Worm (Caenorhabditis elegans) whole organism, L4 larva: ENCODE data around the gene sre-2.

Experiments
- T26A8.4 ChIP-seq: fragments of 200-800 bp; sonication (Bioruptor generic); IDR thresholded peaks from 2 replicates; pipeline ENCODE4 v1.3.6; 2022; ENCODE audit warnings: missing genetic modification characterization, missing compliant biosample characterization
- ceh-28 ChIP-seq: fragments of 150-350 bp; optimal IDR thresholded peaks from 2 replicates; lab custom pipeline; 2014; ENCODE audit warnings: missing biosample characterization, missing genetic modification reagents, missing genetic modification characterization
- ceh-82 ChIP-seq: sonication (generic microtip); optimal IDR thresholded peaks from 2 replicates; lab custom pipeline; 2017; ENCODE audit warnings: missing biosample characterization, missing genetic modification characterization
- lin-13 ChIP-seq: fragments of 150-350 bp; optimal IDR thresholded peaks from 2 replicates; lab custom pipeline; 2014; ENCODE audit warnings: missing biosample characterization, missing genetic modification reagents, missing genetic modification characterization
- madf-9 ChIP-seq: fragments of 200-800 bp; sonication (Bioruptor generic); conservative IDR thresholded peaks from 2 replicates; pipeline ENCODE4 v1.3.6; 2022; ENCODE audit warnings: missing genetic modification reagents, missing genetic modification characterization, missing compliant biosample characterization
- snpc-4 ChIP-seq: fragments of 150-350 bp; optimal IDR thresholded peaks from 2 replicates; lab custom pipeline; 2014; ENCODE audit warnings: missing biosample characterization, missing genetic modification characterization
- unc-39 ChIP-seq: sonication (generic microtip); optimal IDR thresholded peaks from 2 replicates; lab custom pipeline; 2017; ENCODE audit warnings: missing biosample characterization, missing genetic modification characterization
- ztf-11 ChIP-seq: fragments of 150-350 bp; optimal IDR thresholded peaks from 2 replicates; lab custom pipeline; 2014; ENCODE audit warnings: missing biosample characterization, missing genetic modification characterization
- ztf-7 ChIP-seq: fragments of 150-350 bp; optimal IDR thresholded peaks from 2 replicates; lab custom pipeline; 2014; ENCODE audit warnings: missing biosample characterization, missing genetic modification characterization

DNA sequence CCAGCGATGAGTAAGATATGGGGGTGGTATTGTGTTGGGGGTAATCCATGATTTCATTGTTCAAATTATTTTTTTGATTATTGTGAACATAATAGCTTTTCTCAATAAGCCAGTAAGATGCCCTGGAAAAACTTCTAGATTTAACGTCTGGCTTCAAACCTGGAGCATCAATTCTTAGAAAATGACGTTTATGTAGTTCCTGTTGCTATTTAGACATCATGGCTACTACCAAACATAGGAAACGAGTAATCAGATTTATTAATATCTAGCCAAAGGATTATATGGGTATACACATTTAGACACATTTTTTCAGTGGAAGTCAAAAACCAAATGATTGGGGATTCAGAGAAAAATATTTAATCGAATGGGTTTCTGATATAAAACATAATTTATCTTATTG, 42.4 kb downstream of the sre-2 start:
- TF ChIP-seq ztf-11 (no peak), unc-39 (tag; lab: Kevin White, UChicago) (no peak), snpc-4 (tag; lab: Kevin White, UChicago) (no peak), ztf-7 (tag; lab: Kevin White, UChicago) (no peak), T26A8.4 (no peak), lin-13 (GFP tag; lab: Kevin White, UChicago) (no peak), ceh-82 (tag; lab: Kevin White, UChicago) (no peak), ceh-28 (tag; lab: Kevin White, UChicago) (no peak), madf-9 (no peak)
